Fruit fly (Drosophila melanogaster): ENCODE data around the gene CG12099.

CG12099 gene

dm6 chr3L:1591692-1592371 is 33.5 kb upstream of the CG12099 start (continued):
- TF ChIP-seq CG10209 (GFP tag; optimal IDR thresholded peaks at IDR 0.05) (peak; percentile 82), H2.0 (GFP tag; IDR thresholded peaks at IDR 0.05) (no peak), CG9609 (GFP tag; optimal IDR thresholded peaks at IDR 0.05) (no peak), ken (GFP tag; IDR thresholded peaks at IDR 0.05) (no peak), CHES-1-like (GFP tag; optimal IDR thresholded peaks at IDR 0.05) (peak; percentile 75), danr (GFP tag; IDR thresholded peaks at IDR 0.05) (no peak), CG17359 (tag; optimal IDR thresholded peaks at IDR 0.05) (peak; percentile 77), ind (GFP tag; optimal IDR thresholded peaks at IDR 0.05) (no peak), jumu (GFP tag; optimal IDR thresholded peaks at IDR 0.05) (no peak), MESR4 (GFP tag; optimal IDR thresholded peaks at IDR 0.05) (no peak), CG17912 (GFP tag; optimal IDR thresholded peaks at IDR 0.05) (peak; percentile 7), eyg (GFP tag; optimal IDR thresholded peaks at IDR 0.05) (peak; percentile 78), CG13894 (tag; optimal IDR thresholded peaks at IDR 0.05) (no peak), ase (GFP tag; IDR thresholded peaks at IDR 0.05) (no peak; the same call in 2 of the 3 replicates), br (optimal IDR thresholded peaks at IDR 0.05) (no peak), peb (GFP tag; IDR thresholded peaks at IDR 0.05) (no peak), NC2α (GFP tag; optimal IDR thresholded peaks at IDR 0.05) (peak; percentile 5), da (GFP tag; optimal IDR thresholded peaks at IDR 0.05) (no peak), crc (GFP tag; optimal IDR thresholded peaks at IDR 0.05) (peak; percentile 71), ab (GFP tag; optimal IDR thresholded peaks at IDR 0.05) (no peak), Abd-B (GFP tag; optimal IDR thresholded peaks at IDR 0.05) (no peak), CG13296 (GFP tag; optimal IDR thresholded peaks at IDR 0.05) (peak; percentile 83), Awh (GFP tag; IDR thresholded peaks at IDR 0.05) (peak; percentile 61; the same call in 1 of the 2 replicates), mld (GFP tag; IDR thresholded peaks at IDR 0.05; ENCODE audit: partially characterized antibody) (no peak), trem (tag; optimal IDR thresholded peaks at IDR 0.05) (no peak), pzg (GFP tag; optimal IDR thresholded peaks at IDR 0.05) (no peak), Fer1 (GFP tag; optimal IDR thresholded peaks at IDR 0.05) (peak; percentile 92), ftz-f1 (GFP tag; optimal IDR thresholded peaks at IDR 0.05) (peak; percentile 32), dimm (GFP tag; IDR thresholded peaks at IDR 0.05) (no peak), tna (GFP tag; IDR thresholded peaks at IDR 0.05; ENCODE audit: partially characterized antibody) (no peak), CG9876 (GFP tag; optimal IDR thresholded peaks at IDR 0.05) (peak; percentile 3), Bgb (GFP tag; IDR thresholded peaks at IDR 0.05; ENCODE audit: partially characterized antibody) (no peak), Lim3 (GFP tag; IDR thresholded peaks at IDR 0.05) (no peak), zen (tag; optimal IDR thresholded peaks at IDR 0.05) (no peak), CG32772 (GFP tag; IDR thresholded peaks at IDR 0.05) (no peak), CG7357 (GFP tag; IDR thresholded peaks at IDR 0.05) (no peak), repo (GFP tag; optimal IDR thresholded peaks at IDR 0.05) (peak; percentile 69), CG6683 (GFP tag; optimal IDR thresholded peaks at IDR 0.05) (peak; percentile 79), NK7.1 (GFP tag; optimal IDR thresholded peaks at IDR 0.05) (peak; percentile 64), CG6654 (GFP tag; optimal IDR thresholded peaks at IDR 0.05) (peak; percentile 4), zen2 (GFP tag; IDR thresholded peaks at IDR 0.05; ENCODE audit: partially characterized antibody) (no peak), nerfin-2 (GFP tag; IDR thresholded peaks at IDR 0.05; ENCODE audit: partially characterized antibody) (no peak), CG15601 (tag; optimal IDR thresholded peaks at IDR 0.05) (peak; percentile 11), Hr51 (GFP tag; optimal IDR thresholded peaks at IDR 0.05) (peak in 1 of 2 experiments; percentile 59), CG3995 (GFP tag; optimal IDR thresholded peaks at IDR 0.05) (peak; percentile 62), wdn (GFP tag; IDR thresholded peaks at IDR 0.05) (peak; percentile 68), Atf3 (GFP tag; optimal IDR thresholded peaks at IDR 0.05) (no peak), Ada2b (GFP tag; IDR thresholded peaks at IDR 0.05) (peak; percentile 52), sqz (GFP tag; optimal IDR thresholded peaks at IDR 0.05) (no peak), CG11560 (tag; IDR thresholded peaks at IDR 0.05) (no peak), GATAe (GFP tag; conservative IDR thresholded peaks at IDR 0.05) (no peak)
